Fruit fly (Drosophila melanogaster): ENCODE results near the gene Nep1.

Gene Nep1

dm6 chrX:6077686-6078085, 13.3 kb upstream of the Nep1 start, which contains the start of gene CG4666:
Gene CG4666, minus strand, starts transcription at chrX:6077786.
- no peak for TF ChIP-seq CG17801 (GFP tag; optimal IDR thresholded peaks at IDR 0.05; ENCODE audit: partially characterized antibody)

DNA sequence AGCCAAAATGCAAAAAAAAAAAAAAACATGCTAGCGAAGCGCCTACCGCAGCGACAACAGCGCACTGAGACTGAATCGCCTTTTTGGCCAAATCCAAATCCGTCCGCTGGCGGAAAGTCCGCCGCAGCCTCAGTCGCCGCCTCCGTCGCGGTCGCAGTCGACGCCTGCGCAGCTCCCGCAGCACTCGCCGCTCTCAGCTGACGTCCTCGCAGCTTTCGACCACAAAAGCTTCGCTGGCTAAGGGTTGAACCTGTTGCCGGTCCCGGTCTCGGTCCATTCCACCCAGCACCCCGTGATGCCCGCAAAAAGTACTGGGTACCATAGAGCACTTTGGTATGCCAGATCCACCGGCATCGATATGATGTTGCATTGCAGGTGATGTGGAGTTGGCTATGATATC, 9.7 kb upstream of the Nep1 start, which contains the start of gene CG4660:
CG4660 (minus strand) TSS at position 77 of the 400 bp plus-strand sequence.
- no peak for TF ChIP-seq CG17801 (GFP tag; optimal IDR thresholded peaks at IDR 0.05; ENCODE audit: partially characterized antibody)

dm6 chrX:6089679-6090460, 1.1 kb upstream of the Nep1 start, which contains the start of gene raptor:
Gene raptor, minus strand, starts transcription at chrX:6090201.
- TF ChIP-seq CG17801 (GFP tag; optimal IDR thresholded peaks at IDR 0.05; ENCODE audit: partially characterized antibody): no peak

- TF ChIP-seq CG17801 (GFP tag; optimal IDR thresholded peaks at IDR 0.05; ENCODE audit: partially characterized antibody): peak; percentile 10
Observed at dm6 chrX:6092235-6092634, 1.2 kb downstream of the Nep1 start.

- TF ChIP-seq CG17801 (GFP tag; optimal IDR thresholded peaks at IDR 0.05; ENCODE audit: partially characterized antibody): no peak
Observed at dm6 chrX:6094078-6094477, 3.1 kb downstream of the Nep1 start.

dm6 chrX:6094599-6094998, 3.6 kb downstream of the Nep1 start:
- TF ChIP-seq CG17801 (GFP tag; optimal IDR thresholded peaks at IDR 0.05; ENCODE audit: partially characterized antibody): no peak

- no peak for TF ChIP-seq CG17801 (GFP tag; optimal IDR thresholded peaks at IDR 0.05; ENCODE audit: partially characterized antibody)
Observed at dm6 chrX:6097578-6097977, 6.6 kb downstream of the Nep1 start.

- no peak for TF ChIP-seq CG17801 (GFP tag; optimal IDR thresholded peaks at IDR 0.05; ENCODE audit: partially characterized antibody)
Observed at dm6 chrX:6104724-6105123, 13.7 kb downstream of the Nep1 start.

- TF ChIP-seq CG17801 (GFP tag; optimal IDR thresholded peaks at IDR 0.05; ENCODE audit: partially characterized antibody): no peak
Observed at dm6 chrX:6109872-6110271, 18.9 kb downstream of the Nep1 start.

- TF ChIP-seq CG17801 (GFP tag; optimal IDR thresholded peaks at IDR 0.05; ENCODE audit: partially characterized antibody): no peak
Observed at dm6 chrX:6151919-6152318, 60.9 kb downstream of the Nep1 start.

All from ovary, adult (tissue).